Worm (Caenorhabditis elegans) whole organism, late embryonic: ENCODE measurements around the gene rabs-5.

Experiments
- C08G9.2 ChIP-seq: sonication (generic microtip); optimal IDR thresholded peaks from 2 replicates; lab custom pipeline; 2016; ENCODE audit warnings: mild to moderate bottlenecking, missing genetic modification characterization, moderate library complexity, missing compliant biosample characterization
- C38D4.7 ChIP-seq: fragments of 200-800 bp; sonication (Bioruptor generic); optimal IDR thresholded peaks from 2 replicates; lab custom pipeline; 2018; ENCODE audit warnings: mild to moderate bottlenecking, missing genetic modification characterization, moderate library complexity, missing compliant biosample characterization
- K02D7.2 ChIP-seq: sonication (generic microtip); optimal IDR thresholded peaks from 2 replicates; lab custom pipeline; 2017; ENCODE audit warnings: mild to moderate bottlenecking, missing genetic modification characterization, missing compliant biosample characterization
- K09A11.1 ChIP-seq: sonication (generic microtip); optimal IDR thresholded peaks from 2 replicates; lab custom pipeline; 2017; ENCODE audit warnings: antibody characterized with exemption, mild to moderate bottlenecking, missing genetic modification characterization, missing compliant biosample characterization; ENCODE audit not compliant: insufficient read depth
- T23F11.4 ChIP-seq: fragments of 200-800 bp; sonication (Bioruptor generic); optimal IDR thresholded peaks from 2 replicates; lab custom pipeline; 2018; ENCODE audit warnings: mild to moderate bottlenecking, missing genetic modification characterization, missing compliant biosample characterization
- ahr-1 ChIP-seq: sonication (generic microtip); optimal IDR thresholded peaks from 2 replicates; lab custom pipeline; 2016; ENCODE audit warnings: missing genetic modification characterization, missing compliant biosample characterization
- ama-1 ChIP-seq: fragments of 150-350 bp; optimal IDR thresholded peaks from 2 replicates; lab custom pipeline; 2014
- ceh-18 ChIP-seq: sonication (generic microtip); optimal IDR thresholded peaks from 2 replicates; lab custom pipeline; 2016; ENCODE audit warnings: missing genetic modification characterization, missing compliant biosample characterization
- ceh-19 ChIP-seq: fragments of 200-800 bp; sonication (Bioruptor generic); optimal IDR thresholded peaks from 2 replicates; lab custom pipeline; 2018; ENCODE audit warnings: mild to moderate bottlenecking, missing genetic modification characterization, missing compliant biosample characterization
- ceh-2 ChIP-seq: sonication (generic microtip); optimal IDR thresholded peaks from 2 replicates; lab custom pipeline; 2016; ENCODE audit warnings: missing genotype, missing genetic modification characterization, missing compliant biosample characterization
- ceh-24 ChIP-seq: sonication (generic microtip); optimal IDR thresholded peaks from 2 replicates; lab custom pipeline; 2016; ENCODE audit warnings: mild to moderate bottlenecking, missing genetic modification characterization, missing compliant biosample characterization
- ceh-30 ChIP-seq: fragments of 150-350 bp; optimal IDR thresholded peaks from 2 replicates; lab custom pipeline; 2014; ENCODE audit warnings: missing biosample characterization, missing genetic modification characterization
- ceh-34 ChIP-seq: sonication (generic microtip); optimal IDR thresholded peaks from 2 replicates; lab custom pipeline; 2016; ENCODE audit warnings: mild to moderate bottlenecking, missing genetic modification characterization, missing compliant biosample characterization
- ceh-45 ChIP-seq: fragments of 200-800 bp; sonication (Bioruptor generic); IDR thresholded peaks from 2 replicates; pipeline ENCODE4 v1.3.6; 2022; ENCODE audit warnings: missing genetic modification reagents, missing genetic modification characterization, missing compliant biosample characterization
- ceh-48 ChIP-seq: sonication (generic microtip); optimal IDR thresholded peaks from 2 replicates; lab custom pipeline; 2016; ENCODE audit warnings: missing genetic modification characterization, inconsistent platforms, missing compliant biosample characterization
- ceh-6 ChIP-seq: fragments of 200-800 bp; sonication (Bioruptor generic); optimal IDR thresholded peaks from 2 replicates; lab custom pipeline; 2018; ENCODE audit warnings: mild to moderate bottlenecking, missing genetic modification characterization, missing compliant biosample characterization
- dve-1 ChIP-seq: sonication (generic microtip); optimal IDR thresholded peaks from 2 replicates; lab custom pipeline; 2017; ENCODE audit warnings: antibody characterized with exemption, mild to moderate bottlenecking, missing genetic modification characterization, missing compliant biosample characterization
- elt-4 ChIP-seq: sonication (generic microtip); optimal IDR thresholded peaks from 2 replicates; lab custom pipeline; 2016; ENCODE audit warnings: missing genetic modification characterization, missing compliant biosample characterization
- ets-4 ChIP-seq: sonication (generic microtip); optimal IDR thresholded peaks from 2 replicates; lab custom pipeline; 2016; ENCODE audit warnings: missing genetic modification characterization, missing compliant biosample characterization
- eyg-1 ChIP-seq: sonication (generic microtip); optimal IDR thresholded peaks from 2 replicates; lab custom pipeline; 2016; ENCODE audit warnings: missing genotype, missing genetic modification characterization, missing compliant biosample characterization
- fax-1 ChIP-seq: sonication (generic microtip); optimal IDR thresholded peaks from 2 replicates; lab custom pipeline; 2016; ENCODE audit warnings: missing genotype, missing genetic modification characterization, missing compliant biosample characterization
- fkh-6 ChIP-seq: sonication (generic microtip); optimal IDR thresholded peaks from 2 replicates; lab custom pipeline; 2016; ENCODE audit warnings: missing genetic modification characterization, missing compliant biosample characterization
- gmeb-2 ChIP-seq: sonication (generic microtip); optimal IDR thresholded peaks from 2 replicates; lab custom pipeline; 2016; ENCODE audit warnings: missing genetic modification characterization, inconsistent platforms, missing compliant biosample characterization
- hlh-15 ChIP-seq: sonication (generic microtip); optimal IDR thresholded peaks from 2 replicates; lab custom pipeline; 2016; ENCODE audit warnings: missing genetic modification characterization, missing compliant biosample characterization
- hlh-30 ChIP-seq: sonication (generic microtip); optimal IDR thresholded peaks from 2 replicates; lab custom pipeline; 2017; ENCODE audit warnings: antibody characterized with exemption, missing genetic modification characterization, missing compliant biosample characterization; ENCODE audit not compliant: insufficient read depth
- hlh-6 ChIP-seq: sonication (generic microtip); optimal IDR thresholded peaks from 2 replicates; lab custom pipeline; 2016; ENCODE audit warnings: missing genotype, missing genetic modification characterization, missing compliant biosample characterization
- hlh-8 ChIP-seq: sonication (generic microtip); optimal IDR thresholded peaks from 2 replicates; lab custom pipeline; 2016; ENCODE audit warnings: missing genotype, missing genetic modification characterization, missing compliant biosample characterization
- lim-6 ChIP-seq: sonication (generic microtip); optimal IDR thresholded peaks from 2 replicates; lab custom pipeline; 2016; ENCODE audit warnings: missing genetic modification characterization, missing compliant biosample characterization
- madf-2 ChIP-seq: sonication (generic microtip); optimal IDR thresholded peaks from 2 replicates; lab custom pipeline; 2017; ENCODE audit warnings: missing genetic modification characterization, missing compliant biosample characterization
- nfya-1 ChIP-seq: sonication (generic microtip); optimal IDR thresholded peaks from 2 replicates; lab custom pipeline; 2017; ENCODE audit warnings: missing genetic modification characterization, mild to moderate bottlenecking, missing compliant biosample characterization, antibody characterized with exemption, moderate library complexity
- npax-4 ChIP-seq: sonication (generic microtip); optimal IDR thresholded peaks from 2 replicates; lab custom pipeline; 2016; ENCODE audit warnings: missing genetic modification characterization, missing compliant biosample characterization
- odd-2 ChIP-seq: sonication (generic microtip); optimal IDR thresholded peaks from 2 replicates; lab custom pipeline; 2017; ENCODE audit warnings: antibody characterized with exemption, mild to moderate bottlenecking, missing genetic modification characterization, missing compliant biosample characterization
- pat-9 ChIP-seq: fragments of 200-800 bp; sonication (Bioruptor generic); optimal IDR thresholded peaks from 2 replicates; lab custom pipeline; 2018; ENCODE audit warnings: mild to moderate bottlenecking, missing genetic modification characterization, moderate library complexity, missing compliant biosample characterization
- pha-2 ChIP-seq: sonication (generic microtip); optimal IDR thresholded peaks from 2 replicates; lab custom pipeline; 2017; ENCODE audit warnings: mild to moderate bottlenecking, missing genetic modification characterization, missing compliant biosample characterization
- pha-4 ChIP-seq: fragments of 150-350 bp; optimal IDR thresholded peaks from 2 replicates; lab custom pipeline; 2018; ENCODE audit warnings: missing biosample characterization, missing genetic modification reagents, missing genetic modification characterization
- pqm-1 ChIP-seq: sonication (generic microtip); optimal IDR thresholded peaks from 2 replicates; lab custom pipeline; 2016; ENCODE audit warnings: missing genetic modification characterization, missing compliant biosample characterization
- pros-1 ChIP-seq: fragments of 150-350 bp; optimal IDR thresholded peaks from 2 replicates; lab custom pipeline; 2014; ENCODE audit warnings: missing biosample characterization, missing genetic modification reagents, missing genetic modification characterization
- ref-2 ChIP-seq: sonication (generic microtip); optimal IDR thresholded peaks from 2 replicates; lab custom pipeline; 2016; ENCODE audit warnings: missing genetic modification characterization, missing compliant biosample characterization
- rnt-1 ChIP-seq: sonication (generic microtip); optimal IDR thresholded peaks from 2 replicates; lab custom pipeline; 2016; ENCODE audit warnings: missing genetic modification characterization, missing compliant biosample characterization
- sdc-2 ChIP-seq: sonication (generic microtip); optimal IDR thresholded peaks from 2 replicates; lab custom pipeline; 2016; ENCODE audit warnings: missing genotype, missing genetic modification characterization, missing compliant biosample characterization
- tbx-7 ChIP-seq: sonication (generic microtip); optimal IDR thresholded peaks from 2 replicates; lab custom pipeline; 2016; ENCODE audit warnings: missing genotype, missing genetic modification characterization, missing compliant biosample characterization
- ttx-3 ChIP-seq: sonication (generic microtip); optimal IDR thresholded peaks from 2 replicates; lab custom pipeline; 2016; ENCODE audit warnings: missing genetic modification reagents, missing genetic modification characterization, missing compliant biosample characterization
- unc-3 ChIP-seq, 2 experiments: fragments of 200-800 bp in 1 of 2; sonication (Bioruptor generic) in 1 of 2; sonication (generic microtip) in 1 of 2; conservative IDR thresholded peaks in 1 of 2; optimal IDR thresholded peaks in 1 of 2; 2 replicates each; pipeline versions ENCODE4 v1.3.6 to Lab custom; 2016 to 2022; ENCODE audit warnings: missing compliant biosample characterization in 2 of 2, missing genetic modification characterization in 2 of 2, missing genetic modification reagents in 1 of 2
- zip-5 ChIP-seq: sonication (generic microtip); optimal IDR thresholded peaks from 2 replicates; lab custom pipeline; 2016; ENCODE audit warnings: missing genetic modification characterization, missing compliant biosample characterization

rabs-5 gene

DNA sequence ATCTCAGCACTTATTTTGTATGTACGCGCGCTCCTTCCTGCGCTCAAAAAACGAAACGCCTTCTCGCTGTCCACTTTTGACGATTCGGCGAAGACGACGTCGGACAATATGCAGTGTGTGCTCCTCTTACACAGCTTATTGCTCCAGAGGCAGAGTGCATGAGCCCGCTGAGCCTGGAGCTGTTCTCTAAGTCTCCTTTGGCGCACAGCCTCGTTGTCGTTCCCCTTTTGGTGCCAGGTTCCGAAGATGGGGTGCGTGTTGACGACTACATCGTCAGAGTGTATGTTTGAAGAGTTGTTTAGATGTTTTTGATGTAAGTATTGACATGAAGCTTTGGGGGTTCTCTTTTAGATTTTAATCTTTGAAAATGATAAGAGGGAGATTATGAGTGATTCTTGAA lies 37.1 kb downstream of the rabs-5 start:
- TF ChIP-seq hlh-6 (peak; percentile 6), ceh-6 (no peak)

- TF ChIP-seq ceh-30 (tag; lab: Kevin White, UChicago) (no peak), ceh-34 (tag; lab: Kevin White, UChicago) (peak; percentile 8)
These were observed 38.3 kb downstream of the rabs-5 start for ce11 chrIV:8069104-8069503.

ce11 chrIV:8068280-8068679 lies 39.1 kb downstream of the rabs-5 start:
- TF ChIP-seq rnt-1 (tag; lab: Kevin White, UChicago) (peak; percentile 13), npax-4 (tag; lab: Kevin White, UChicago) (no peak)

DNA sequence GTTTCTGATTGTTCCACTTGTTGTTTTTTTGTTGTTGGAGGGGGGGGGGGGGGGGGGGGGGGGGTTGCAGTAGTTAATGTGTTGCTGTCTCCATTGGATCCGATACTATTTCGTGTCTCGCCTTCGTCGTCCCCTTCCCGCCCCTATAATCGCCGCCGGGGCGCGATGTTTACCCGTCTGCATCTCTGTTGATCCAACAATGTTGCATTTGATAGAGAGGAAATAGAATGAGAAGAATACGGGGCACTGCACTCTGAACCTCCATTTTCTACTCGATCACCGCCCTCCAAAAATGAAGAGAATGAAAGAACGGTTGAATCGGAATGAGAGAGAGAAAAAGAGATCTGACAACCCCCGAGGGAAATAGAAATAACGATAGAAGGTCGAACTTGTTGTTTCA lies 39.7 kb downstream of the rabs-5 start:
- no peak for TF ChIP-seq ceh-19
- TF ChIP-seq K09A11.1 (tag; lab: Kevin White, UChicago) = no peak
- TF ChIP-seq ceh-6 = no peak
- TF ChIP-seq dve-1 = no peak
- TF ChIP-seq ceh-45 (GFP tag; lab: Robert Waterston, UW) = no peak
- TF ChIP-seq pros-1 = no peak
- TF ChIP-seq ama-1 (lab: Kevin White, UChicago) = no peak
- no peak for TF ChIP-seq lim-6 (tag; lab: Kevin White, UChicago)
- TF ChIP-seq tbx-7 (tag; lab: Kevin White, UChicago) = no peak
- TF ChIP-seq T23F11.4 (GFP tag; lab: Kevin White, UChicago) = no peak
- no peak for TF ChIP-seq pat-9 (tag; lab: Kevin White, UChicago)
- TF ChIP-seq ets-4 = no peak
- TF ChIP-seq ceh-24 (tag; lab: Kevin White, UChicago) = no peak
- TF ChIP-seq rnt-1 (tag; lab: Kevin White, UChicago) = no peak
- no peak for TF ChIP-seq gmeb-2 (tag; lab: Kevin White, UChicago)
- TF ChIP-seq madf-2 = no peak
- TF ChIP-seq ref-2 (tag; lab: Kevin White, UChicago) = no peak
- no peak for TF ChIP-seq pqm-1
- TF ChIP-seq hlh-15 (tag; lab: Kevin White, UChicago) = no peak

DNA sequence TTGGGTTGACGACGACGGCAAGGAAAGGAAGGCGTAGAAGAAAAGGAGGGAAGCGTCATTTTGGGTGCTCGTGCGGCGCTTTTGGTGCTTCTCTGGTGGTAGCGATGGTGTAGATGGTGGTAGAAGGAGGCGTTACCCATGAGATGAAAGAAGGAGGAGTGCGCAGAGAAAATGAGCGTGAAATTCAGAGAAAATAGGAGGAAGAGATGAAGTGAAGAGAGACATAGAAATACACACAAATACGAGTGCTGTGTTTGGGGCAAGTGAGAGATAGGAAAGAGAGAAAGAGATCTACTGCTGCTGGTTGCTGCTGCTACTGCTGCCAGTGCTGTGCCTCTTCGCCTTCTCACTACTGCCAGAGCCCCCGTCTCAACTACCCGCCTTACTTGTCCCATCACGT lies 40.8 kb downstream of the rabs-5 start:
- TF ChIP-seq C38D4.7 (peak; percentile 9), fkh-6 (tag; lab: Kevin White, UChicago) (peak; percentile 28), ceh-18 (tag; lab: Kevin White, UChicago) (peak; percentile 71), pha-2 (tag; lab: Kevin White, UChicago) (no peak), elt-4 (tag; lab: Kevin White, UChicago) (no peak), ceh-45 (GFP tag; lab: Robert Waterston, UW) (no peak), ahr-1 (tag; lab: Kevin White, UChicago) (no peak), pros-1 (peak; percentile 69), zip-5 (tag; lab: Kevin White, UChicago) (no peak), pha-4 (tag; lab: Kevin White, UChicago) (no peak), hlh-6 (peak; percentile 27), hlh-30 (tag; lab: Kevin White, UChicago) (no peak), unc-3 (GFP tag; conservative IDR thresholded peaks at IDR 0.05; lab: Robert Waterston, UW) (peak; percentile 37; the same call in 1 of the 2 replicates), unc-3 (tag; optimal IDR thresholded peaks at IDR 0.05; lab: Kevin White, UChicago) (no peak), hlh-8 (tag; lab: Kevin White, UChicago) (no peak), ceh-6 (no peak), C08G9.2 (peak; percentile 30), ceh-2 (tag; lab: Kevin White, UChicago) (no peak), fax-1 (tag; lab: Kevin White, UChicago) (peak; percentile 7), ceh-34 (tag; lab: Kevin White, UChicago) (peak; percentile 50), eyg-1 (tag; lab: Kevin White, UChicago) (no peak), ceh-24 (tag; lab: Kevin White, UChicago) (no peak), madf-2 (no peak), tbx-7 (tag; lab: Kevin White, UChicago) (no peak), gmeb-2 (tag; lab: Kevin White, UChicago) (no peak), sdc-2 (tag; lab: Kevin White, UChicago) (peak; percentile 52), npax-4 (tag; lab: Kevin White, UChicago) (no peak), ceh-48 (tag; lab: Kevin White, UChicago) (no peak), nfya-1 (tag; lab: Kevin White, UChicago) (peak; percentile 39), ttx-3 (tag; lab: Kevin White, UChicago) (no peak), K02D7.2 (tag; lab: Kevin White, UChicago) (no peak), odd-2 (no peak), rnt-1 (tag; lab: Kevin White, UChicago) (peak; percentile 13)
